Worm (Caenorhabditis elegans) whole organism, L1 larva: ENCODE measurements around the gene nduv-2.

Experiments used
- pqm-1 ChIP-seq: sonication (generic microtip); optimal IDR thresholded peaks from 3 replicates; lab custom pipeline; 2017; ENCODE audit warnings: missing biosample characterization, missing genetic modification characterization
- skn-1 ChIP-seq: fragments of 150-350 bp; optimal IDR thresholded peaks from 2 replicates; lab custom pipeline; 2014; ENCODE audit warnings: missing biosample characterization, missing genetic modification characterization

- TF ChIP-seq pqm-1 (no peak), skn-1 (tag; lab: Kevin White, UChicago) (no peak)
Observed at ce11 chrV:13587902-13588301, 37.5 kb downstream of the nduv-2 start, which contains the start of gene F53F4.17.
